Fruit fly (Drosophila melanogaster) whole organism, adult: ENCODE data around the gene sgll.
A peak's percentile ranks its signal among the peaks of the same experiment; 100 is the strongest.

Source experiments
- CG11617 ChIP-seq: fragments of 200-800 bp; sonication (Bioruptor generic); optimal IDR thresholded peaks from 2 replicates; lab custom pipeline; 2017; ENCODE audit warnings: mild to moderate bottlenecking, missing biosample characterization, missing genetic modification reagents, missing genetic modification characterization
- CG12768 ChIP-seq: fragments of 200-800 bp; sonication (Bioruptor generic); optimal IDR thresholded peaks from 2 replicates; lab custom pipeline; 2017; ENCODE audit warnings: missing biosample characterization, missing genetic modification characterization, mild to moderate bottlenecking, moderate library complexity, missing genetic modification reagents
- CG14711 ChIP-seq: fragments of 200-800 bp; sonication (Bioruptor generic); optimal IDR thresholded peaks from 2 replicates; lab custom pipeline; 2018; ENCODE audit warnings: missing biosample characterization, mild to moderate bottlenecking, missing genetic modification characterization, moderate library complexity
- CG1620 ChIP-seq: fragments of 200-800 bp; sonication (Bioruptor generic); optimal IDR thresholded peaks from 2 replicates; lab custom pipeline; 2016; ENCODE audit warnings: missing biosample characterization, missing genetic modification characterization
- CG33017 ChIP-seq: fragments of 200-800 bp; sonication (Bioruptor generic); optimal IDR thresholded peaks from 2 replicates; lab custom pipeline; 2018; ENCODE audit warnings: missing biosample characterization, mild to moderate bottlenecking, missing genetic modification characterization, moderate library complexity
- CG5204 ChIP-seq: fragments of 200-800 bp; sonication (Bioruptor generic); optimal IDR thresholded peaks from 2 replicates; lab custom pipeline; 2016; ENCODE audit warnings: missing biosample characterization, missing genetic modification characterization
- CG7045 ChIP-seq: fragments of 200-800 bp; sonication (Bioruptor generic); optimal IDR thresholded peaks from 2 replicates; lab custom pipeline; 2017; ENCODE audit warnings: missing biosample characterization, mild to moderate bottlenecking, missing genetic modification characterization
- CG7101 ChIP-seq: fragments of 200-800 bp; sonication (Bioruptor generic); optimal IDR thresholded peaks from 2 replicates; lab custom pipeline; 2018; ENCODE audit warnings: missing biosample characterization, mild to moderate bottlenecking, missing genetic modification characterization, moderate library complexity
- Clk ChIP-seq: fragments of 200-800 bp; sonication (Bioruptor generic); optimal IDR thresholded peaks from 2 replicates; lab custom pipeline; 2017; ENCODE audit warnings: missing biosample characterization, missing genetic modification characterization
- Crg-1 ChIP-seq: fragments of 200-800 bp; sonication (Bioruptor generic); optimal IDR thresholded peaks from 2 replicates; lab custom pipeline; 2016; ENCODE audit warnings: missing biosample characterization, missing genetic modification characterization
- Hr96 ChIP-seq: fragments of 200-800 bp; sonication (Bioruptor generic); optimal IDR thresholded peaks from 2 replicates; lab custom pipeline; 2016; ENCODE audit warnings: missing biosample characterization, missing genetic modification characterization
- Mnt ChIP-seq: fragments of 200-800 bp; sonication (Bioruptor generic); optimal IDR thresholded peaks from 2 replicates; lab custom pipeline; 2016; ENCODE audit warnings: missing biosample characterization, mild to moderate bottlenecking, missing genetic modification characterization
- bab1 ChIP-seq: fragments of 200-800 bp; sonication (Bioruptor generic); optimal IDR thresholded peaks from 3 replicates; lab custom pipeline; 2019; ENCODE audit warnings: missing biosample characterization, mild to moderate bottlenecking, missing genetic modification characterization, moderate library complexity
- cic ChIP-seq: fragments of 200-800 bp; sonication (Bioruptor generic); optimal IDR thresholded peaks from 2 replicates; lab custom pipeline; 2017; ENCODE audit warnings: missing biosample characterization, mild to moderate bottlenecking, missing genetic modification characterization, moderate library complexity
- cnc ChIP-seq, 2 experiments: fragments of >200 bp; optimal IDR thresholded peaks; 2 replicates each; lab custom pipeline; 2017
- kay ChIP-seq: fragments of 200-800 bp; sonication (Bioruptor generic); peaks from one replicate; lab custom pipeline; 2016; ENCODE audit warnings: missing biosample characterization, missing genetic modification characterization, borderline replicate concordance
- ovo ChIP-seq: fragments of 200-800 bp; sonication (Bioruptor generic); optimal IDR thresholded peaks from 2 replicates; lab custom pipeline; 2016; ENCODE audit warnings: missing biosample characterization, missing genetic modification characterization
- pad ChIP-seq: fragments of 200-800 bp; sonication (Bioruptor generic); optimal IDR thresholded peaks from 3 replicates; lab custom pipeline; 2017; ENCODE audit warnings: missing biosample characterization, missing genetic modification characterization, mild to moderate bottlenecking, moderate library complexity, missing genetic modification reagents
- tj ChIP-seq: fragments of 200-800 bp; sonication (Bioruptor generic); optimal IDR thresholded peaks from 3 replicates; lab custom pipeline; 2017; ENCODE audit warnings: missing biosample characterization, mild to moderate bottlenecking, missing genetic modification characterization, moderate library complexity
- toe ChIP-seq: fragments of 200-800 bp; sonication (Bioruptor generic); optimal IDR thresholded peaks from 2 replicates; lab custom pipeline; 2016; ENCODE audit warnings: missing biosample characterization, missing genetic modification characterization

The sgll gene

dm6 chr3R:7809662-7810621, at the start of gene sgll, which contains the start of gene CG2993:
sgll (plus strand) TSS chr3R:7810532.
CG2993 (minus strand) TSS chr3R:7810014.
- TF ChIP-seq Mnt: peak; percentile 86
- TF ChIP-seq CG7045 (GFP tag; lab: Kevin White, UChicago): peak; percentile 61
- peak; percentile 97 for TF ChIP-seq ovo
- TF ChIP-seq tj: no peak
- TF ChIP-seq cnc (optimal IDR thresholded peaks at IDR 0.05; lab: Kevin White, UChicago): no peak
- TF ChIP-seq cic: peak; percentile 27
- peak; percentile 20 for TF ChIP-seq Clk (GFP tag; lab: Kevin White, UChicago)
- TF ChIP-seq pad (GFP tag; lab: Kevin White, UChicago): peak; percentile 77
- no peak for TF ChIP-seq kay
- TF ChIP-seq CG14711: peak; percentile 54
- peak; percentile 85 for TF ChIP-seq toe (GFP tag; lab: Kevin White, UChicago)
- TF ChIP-seq CG33017: peak; percentile 39
- peak; percentile 92 for TF ChIP-seq Hr96 (GFP tag; lab: Kevin White, UChicago)
- TF ChIP-seq CG12768 (GFP tag; lab: Kevin White, UChicago): peak; percentile 55
- TF ChIP-seq Crg-1 (GFP tag; lab: Kevin White, UChicago): peak; percentile 88
- peak; percentile 96 for TF ChIP-seq CG1620 (GFP tag; lab: Kevin White, UChicago)
- peak; percentile 78 for TF ChIP-seq CG7101
- peak; percentile 59 for TF ChIP-seq CG5204 (GFP tag; lab: Kevin White, UChicago)
- TF ChIP-seq CG11617: peak; percentile 12
- peak; percentile 65 for TF ChIP-seq bab1 (GFP tag; lab: Kevin White, UChicago)

- no peak for TF ChIP-seq CG7101
- no peak for TF ChIP-seq CG5204 (GFP tag; lab: Kevin White, UChicago)
- no peak for TF ChIP-seq toe (GFP tag; lab: Kevin White, UChicago)
- TF ChIP-seq CG33017: no peak
- no peak for TF ChIP-seq Hr96 (GFP tag; lab: Kevin White, UChicago)
- TF ChIP-seq tj: no peak
- TF ChIP-seq bab1 (GFP tag; lab: Kevin White, UChicago): no peak
- TF ChIP-seq cnc (optimal IDR thresholded peaks at IDR 0.05; lab: Kevin White, UChicago): no peak
- TF ChIP-seq Clk (GFP tag; lab: Kevin White, UChicago): no peak
- TF ChIP-seq CG11617: no peak
- no peak for TF ChIP-seq CG14711
- no peak for TF ChIP-seq Mnt
- no peak for TF ChIP-seq pad (GFP tag; lab: Kevin White, UChicago)
- TF ChIP-seq ovo: no peak
- TF ChIP-seq kay: no peak
- no peak for TF ChIP-seq CG7045 (GFP tag; lab: Kevin White, UChicago)
Measured at dm6 chr3R:7760970-7761558, 49.3 kb upstream of the sgll start.

- TF ChIP-seq cnc (optimal IDR thresholded peaks at IDR 0.05; lab: Kevin White, UChicago) (no peak), CG1620 (GFP tag; lab: Kevin White, UChicago) (no peak)
Measured at dm6 chr3R:7771656-7772055, 38.7 kb upstream of the sgll start, which contains the start of gene CG11286. CG11286 (minus strand) TSS chr3R:7771756.

- TF ChIP-seq cnc (optimal IDR thresholded peaks at IDR 0.05; lab: Kevin White, UChicago) (no peak), Crg-1 (GFP tag; lab: Kevin White, UChicago) (no peak), bab1 (GFP tag; lab: Kevin White, UChicago) (no peak), CG33017 (no peak), tj (no peak), CG5204 (GFP tag; lab: Kevin White, UChicago) (no peak), CG14711 (no peak), pad (GFP tag; lab: Kevin White, UChicago) (no peak), CG7101 (no peak)
Measured at dm6 chr3R:7779620-7780019, 30.7 kb upstream of the sgll start.

dm6 chr3R:7782933-7783686, 27.2 kb upstream of the sgll start, which contains the start of gene CG18747:
CG18747 (minus strand) TSS chr3R:7783446.
- no peak for TF ChIP-seq bab1 (GFP tag; lab: Kevin White, UChicago)
- no peak for TF ChIP-seq Clk (GFP tag; lab: Kevin White, UChicago)
- TF ChIP-seq Crg-1 (GFP tag; lab: Kevin White, UChicago): no peak
- TF ChIP-seq kay: peak; percentile 87
- TF ChIP-seq cnc (optimal IDR thresholded peaks at IDR 0.05; lab: Kevin White, UChicago): no peak
- no peak for TF ChIP-seq pad (GFP tag; lab: Kevin White, UChicago)
- TF ChIP-seq tj: no peak
- no peak for TF ChIP-seq CG7045 (GFP tag; lab: Kevin White, UChicago)
- TF ChIP-seq CG14711: no peak
- TF ChIP-seq CG12768 (GFP tag; lab: Kevin White, UChicago): peak; percentile 14
- TF ChIP-seq cic: no peak
- TF ChIP-seq ovo: no peak
- no peak for TF ChIP-seq CG5204 (GFP tag; lab: Kevin White, UChicago)
- TF ChIP-seq Hr96 (GFP tag; lab: Kevin White, UChicago): no peak
- TF ChIP-seq CG33017: no peak
- TF ChIP-seq toe (GFP tag; lab: Kevin White, UChicago): no peak
- no peak for TF ChIP-seq CG1620 (GFP tag; lab: Kevin White, UChicago)
- TF ChIP-seq CG7101: no peak
- no peak for TF ChIP-seq CG11617
- peak; percentile 46 for TF ChIP-seq Mnt
